Fruit fly (Drosophila melanogaster): ENCODE measurements around the gene CG4572.

Gene CG4572

DNA sequence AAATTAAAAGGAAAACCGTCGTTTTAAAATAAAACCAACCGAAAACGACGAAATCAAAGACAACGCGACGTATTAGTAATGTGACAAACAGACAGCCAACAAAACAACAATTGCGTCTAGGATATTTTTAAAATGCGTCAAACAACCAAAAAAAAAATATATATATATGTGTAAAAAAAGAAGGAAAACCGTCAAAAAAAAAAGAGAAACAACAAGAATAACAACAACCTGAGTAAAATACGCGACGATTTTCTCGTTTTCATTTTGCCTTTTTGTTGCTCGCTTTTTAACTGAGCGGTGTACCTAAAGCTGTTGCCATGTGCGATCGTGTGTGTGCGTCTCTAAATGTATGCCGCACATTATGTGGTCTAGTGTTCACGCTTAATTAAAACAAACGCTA lies 30.6 kb downstream of the CG4572 start:
- TF ChIP-seq CG32264 (GFP tag; optimal IDR thresholded peaks at IDR 0.05) (no peak), jim (GFP tag; optimal IDR thresholded peaks at IDR 0.05) (no peak), Hr78 (GFP tag; optimal IDR thresholded peaks at IDR 0.05) (no peak)

DNA sequence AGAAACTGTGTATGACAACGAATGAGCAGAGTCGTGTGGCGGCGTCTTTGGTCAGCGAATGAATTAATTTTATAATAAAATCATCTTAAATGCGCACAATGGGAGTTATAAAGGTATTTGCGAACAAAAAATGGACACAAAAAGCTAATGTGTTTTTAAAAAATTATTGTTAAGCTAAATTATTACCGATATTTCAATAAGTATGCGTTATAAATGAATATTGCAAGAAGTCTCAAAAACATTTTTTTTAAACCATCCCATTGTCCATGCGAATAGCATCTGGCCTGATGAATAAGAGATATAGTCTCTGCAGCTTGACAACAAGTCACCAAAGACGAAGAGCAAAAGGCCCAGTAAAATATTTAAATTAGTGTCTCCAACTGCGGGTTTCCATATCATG lies 33.2 kb downstream of the CG4572 start:
- peak; percentile 5 for TF ChIP-seq sv (GFP tag; optimal IDR thresholded peaks at IDR 0.05)
- no peak for TF ChIP-seq fru (GFP tag; optimal IDR thresholded peaks at IDR 0.05)

DNA sequence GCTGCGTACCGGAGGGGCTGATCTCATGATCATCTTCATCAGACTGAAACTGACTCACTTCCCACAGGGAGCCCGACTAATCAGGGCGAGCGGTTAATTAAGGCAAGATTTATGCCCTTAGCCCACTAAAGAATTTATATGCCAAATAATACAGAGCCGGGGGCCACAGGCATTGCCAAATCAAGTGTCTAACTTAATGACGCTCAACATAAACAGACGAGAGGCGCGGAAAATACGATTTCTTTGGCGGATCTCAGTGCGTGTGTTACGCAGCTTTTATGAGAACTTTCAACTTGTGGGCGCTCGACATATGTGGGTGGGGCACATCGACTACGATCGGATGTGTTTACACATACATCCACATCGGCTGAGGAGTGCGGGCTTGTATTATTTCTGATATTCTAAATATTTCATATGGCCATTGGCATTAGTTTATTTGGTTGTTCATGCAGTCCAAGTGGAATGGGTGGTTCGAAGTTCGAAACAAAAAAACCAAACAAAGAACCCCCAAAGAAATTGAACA lies 37.3 kb downstream of the CG4572 start:
- no peak for TF ChIP-seq Abd-B (GFP tag; optimal IDR thresholded peaks at IDR 0.05)
- TF ChIP-seq HLH106 (tag; optimal IDR thresholded peaks at IDR 0.05) = no peak
- no peak for TF ChIP-seq br (GFP tag; optimal IDR thresholded peaks at IDR 0.05)
- no peak for TF ChIP-seq woc (GFP tag; optimal IDR thresholded peaks at IDR 0.05)
- no peak for TF ChIP-seq N (GFP tag; optimal IDR thresholded peaks at IDR 0.05)
- TF ChIP-seq dl (GFP tag; optimal IDR thresholded peaks at IDR 0.05; ENCODE audit: insufficient read depth in 1 of 2, partially characterized antibody in 2 of 2) = no peak
- no peak for TF ChIP-seq Myc (optimal IDR thresholded peaks at IDR 0.05)
- no peak for TF ChIP-seq CrebA (GFP tag; optimal IDR thresholded peaks at IDR 0.05; ENCODE audit: borderline replicate concordance)
- TF ChIP-seq rgr (GFP tag; optimal IDR thresholded peaks at IDR 0.05) = no peak
- no peak for TF ChIP-seq h (GFP tag; optimal IDR thresholded peaks at IDR 0.05)
- no peak for TF ChIP-seq dsf (GFP tag; optimal IDR thresholded peaks at IDR 0.05; ENCODE audit: borderline replicate concordance)
- TF ChIP-seq Rel (GFP tag; optimal IDR thresholded peaks at IDR 0.05) = no peak
- no peak for TF ChIP-seq Rel (tag; optimal IDR thresholded peaks at IDR 0.05)

DNA sequence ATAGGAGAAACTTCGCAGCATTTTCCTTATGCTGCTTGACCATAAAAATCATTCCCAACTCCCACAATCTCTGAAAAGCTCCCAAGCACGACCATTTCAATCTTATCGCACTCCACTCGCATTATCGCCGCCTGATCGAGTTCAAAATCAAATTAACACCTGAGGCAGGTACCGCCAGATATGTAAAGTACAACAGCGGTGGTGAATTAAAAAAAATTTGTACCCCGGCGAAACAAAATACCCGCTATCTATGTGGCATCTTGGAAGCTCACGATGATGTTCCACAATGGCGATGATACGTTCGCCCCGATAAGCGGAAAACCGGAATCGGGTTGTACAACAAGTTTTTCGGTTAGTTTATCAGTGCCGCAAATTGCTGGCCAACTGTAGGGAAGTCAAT lies 37.8 kb downstream of the CG4572 start:
- TF ChIP-seq sv (GFP tag; optimal IDR thresholded peaks at IDR 0.05) (no peak), dmrt93B (GFP tag; optimal IDR thresholded peaks at IDR 0.05) (no peak), CG9705 (GFP tag; optimal IDR thresholded peaks at IDR 0.05) (no peak), Vsx2 (GFP tag; optimal IDR thresholded peaks at IDR 0.05; ENCODE audit: partially characterized antibody) (no peak), Sp1 (GFP tag; optimal IDR thresholded peaks at IDR 0.05) (no peak), OdsH (GFP tag; optimal IDR thresholded peaks at IDR 0.05) (no peak), foxo (GFP tag; optimal IDR thresholded peaks at IDR 0.05) (no peak), dsf (GFP tag; optimal IDR thresholded peaks at IDR 0.05; ENCODE audit: borderline replicate concordance) (no peak), br (GFP tag; optimal IDR thresholded peaks at IDR 0.05) (no peak), jim (GFP tag; optimal IDR thresholded peaks at IDR 0.05) (no peak)

DNA sequence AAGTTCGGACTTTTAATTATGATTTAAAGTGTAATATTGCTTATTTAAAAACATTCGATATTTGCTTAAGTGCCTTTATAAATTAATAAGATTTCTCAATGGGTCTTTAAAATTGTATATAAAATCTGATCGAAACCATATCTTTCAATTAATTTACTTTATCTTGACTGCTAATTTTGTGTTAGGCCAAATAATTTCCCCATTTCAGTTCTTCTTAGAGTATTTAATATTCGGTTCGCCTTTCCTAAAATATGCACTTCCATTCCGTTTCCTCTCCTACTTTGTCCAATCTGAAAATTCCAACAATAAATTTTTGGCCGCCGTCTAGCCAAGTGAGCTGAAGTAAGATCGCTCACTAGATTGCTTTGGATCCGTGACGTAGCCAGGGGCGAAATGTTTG lies 39.7 kb downstream of the CG4572 start:
- TF ChIP-seq Rel (GFP tag; optimal IDR thresholded peaks at IDR 0.05) (no peak), Rel (tag; optimal IDR thresholded peaks at IDR 0.05) (no peak), Myc (optimal IDR thresholded peaks at IDR 0.05) (no peak), Mio (GFP tag; optimal IDR thresholded peaks at IDR 0.05) (no peak), Hr78 (GFP tag; optimal IDR thresholded peaks at IDR 0.05) (no peak), sage (GFP tag; optimal IDR thresholded peaks at IDR 0.05) (no peak), dl (GFP tag; optimal IDR thresholded peaks at IDR 0.05; ENCODE audit: insufficient read depth in 1 of 2, partially characterized antibody in 2 of 2) (no peak), dsf (GFP tag; optimal IDR thresholded peaks at IDR 0.05; ENCODE audit: borderline replicate concordance) (no peak), h (GFP tag; optimal IDR thresholded peaks at IDR 0.05) (no peak), psq (GFP tag; optimal IDR thresholded peaks at IDR 0.05) (no peak), Jra (GFP tag; optimal IDR thresholded peaks at IDR 0.05) (no peak)

DNA sequence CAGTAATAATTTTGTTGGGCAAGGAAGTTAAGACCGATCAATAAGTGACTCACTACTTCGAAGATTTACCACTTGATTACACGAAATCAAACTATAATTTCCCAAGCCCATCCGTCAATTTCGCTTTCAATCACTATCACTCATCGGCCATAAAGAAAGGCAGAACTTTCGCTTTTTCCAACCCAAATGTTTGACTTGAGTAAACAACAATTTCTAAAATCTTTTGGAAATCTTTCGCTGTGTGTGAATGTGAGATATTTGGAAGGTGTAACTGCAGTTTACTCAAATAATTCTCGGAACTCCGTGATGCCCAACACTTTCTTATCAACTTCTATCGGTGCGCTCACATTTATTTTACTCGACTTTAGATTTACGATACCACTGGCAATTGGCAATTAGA lies 42.1 kb downstream of the CG4572 start:
- TF ChIP-seq rgr (GFP tag; optimal IDR thresholded peaks at IDR 0.05) = no peak
- TF ChIP-seq Hr78 (GFP tag; optimal IDR thresholded peaks at IDR 0.05) = no peak
- TF ChIP-seq lola (GFP tag; optimal IDR thresholded peaks at IDR 0.05) = no peak
- no peak for TF ChIP-seq tai (GFP tag; optimal IDR thresholded peaks at IDR 0.05)
- no peak for TF ChIP-seq Hr83 (GFP tag; optimal IDR thresholded peaks at IDR 0.05; ENCODE audit: poor library complexity, severe bottlenecking)
- no peak for TF ChIP-seq dsf (GFP tag; optimal IDR thresholded peaks at IDR 0.05; ENCODE audit: borderline replicate concordance)
- TF ChIP-seq Vsx2 (GFP tag; optimal IDR thresholded peaks at IDR 0.05; ENCODE audit: partially characterized antibody) = no peak

All from whole organism, wandering third instar larva.